Fruit fly (Drosophila melanogaster) whole organism, wandering third instar larva: Measurements from ENCODE around the gene CG10333.

Experiments
- Dfd ChIP-seq: fragments of >200 bp; optimal IDR thresholded peaks from 2 replicates; lab custom pipeline; 2017; ENCODE audit warnings: missing biosample characterization, missing genetic modification characterization
- GATAd ChIP-seq: sonication (Bioruptor generic); optimal IDR thresholded peaks from 2 replicates; lab custom pipeline; 2016; ENCODE audit warnings: missing biosample characterization, missing genetic modification characterization
- HLH106 ChIP-seq: fragments of 200-800 bp; optimal IDR thresholded peaks from 3 replicates; lab custom pipeline; 2019; ENCODE audit warnings: missing biosample characterization, mild to moderate bottlenecking, missing genetic modification characterization, moderate library complexity
- Hnf4 ChIP-seq: fragments of 200-800 bp; sonication (Bioruptor generic); optimal IDR thresholded peaks from 2 replicates; lab custom pipeline; 2016; ENCODE audit warnings: missing biosample characterization, mild to moderate bottlenecking, missing genetic modification characterization
- Jra ChIP-seq: sonication (Bioruptor generic); optimal IDR thresholded peaks from 2 replicates; lab custom pipeline; 2016; ENCODE audit warnings: missing biosample characterization, missing genetic modification characterization
- Mio ChIP-seq: sonication (Bioruptor generic); optimal IDR thresholded peaks from 2 replicates; lab custom pipeline; 2016; ENCODE audit warnings: missing biosample characterization, missing genetic modification characterization
- brk ChIP-seq: fragments of 200-800 bp; sonication (Bioruptor generic); optimal IDR thresholded peaks from 2 replicates; lab custom pipeline; 2016; ENCODE audit warnings: missing biosample characterization, mild to moderate bottlenecking, missing genetic modification characterization
- dmrt93B ChIP-seq: fragments of 200-800 bp; sonication (Bioruptor generic); optimal IDR thresholded peaks from 2 replicates; lab custom pipeline; 2018; ENCODE audit warnings: missing biosample characterization, mild to moderate bottlenecking, missing genetic modification characterization
- dsf ChIP-seq: sonication (Bioruptor generic); optimal IDR thresholded peaks from 2 replicates; lab custom pipeline; 2016; ENCODE audit warnings: missing biosample characterization, missing genetic modification characterization, borderline replicate concordance
- ey ChIP-seq: fragments of 200-800 bp; sonication (Bioruptor generic); optimal IDR thresholded peaks from 2 replicates; lab custom pipeline; 2016; ENCODE audit warnings: missing biosample characterization, missing genetic modification characterization
- foxo ChIP-seq, 2 experiments: fragments of 200-800 bp; sonication (Bioruptor generic); optimal IDR thresholded peaks; 2 replicates in 1 of 2; 3 replicates in 1 of 2; lab custom pipeline; 2016 to 2017; ENCODE audit warnings: missing biosample characterization in 2 of 2, missing genetic modification characterization in 2 of 2
- fru ChIP-seq: fragments of 200-800 bp; sonication (Bioruptor generic); optimal IDR thresholded peaks from 3 replicates; lab custom pipeline; 2016; ENCODE audit warnings: missing biosample characterization, mild to moderate bottlenecking, missing genetic modification characterization
- lola ChIP-seq: fragments of >200 bp; optimal IDR thresholded peaks from 2 replicates; lab custom pipeline; 2017; ENCODE audit warnings: missing biosample characterization, missing genetic modification characterization
- usp ChIP-seq: fragments of >200 bp; optimal IDR thresholded peaks from 2 replicates; lab custom pipeline; 2017; ENCODE audit warnings: missing biosample characterization, missing genetic modification characterization
- woc ChIP-seq: sonication (Bioruptor generic); optimal IDR thresholded peaks from 2 replicates; lab custom pipeline; 2016; ENCODE audit warnings: missing biosample characterization, mild to moderate bottlenecking, missing genetic modification characterization

The CG10333 gene

DNA sequence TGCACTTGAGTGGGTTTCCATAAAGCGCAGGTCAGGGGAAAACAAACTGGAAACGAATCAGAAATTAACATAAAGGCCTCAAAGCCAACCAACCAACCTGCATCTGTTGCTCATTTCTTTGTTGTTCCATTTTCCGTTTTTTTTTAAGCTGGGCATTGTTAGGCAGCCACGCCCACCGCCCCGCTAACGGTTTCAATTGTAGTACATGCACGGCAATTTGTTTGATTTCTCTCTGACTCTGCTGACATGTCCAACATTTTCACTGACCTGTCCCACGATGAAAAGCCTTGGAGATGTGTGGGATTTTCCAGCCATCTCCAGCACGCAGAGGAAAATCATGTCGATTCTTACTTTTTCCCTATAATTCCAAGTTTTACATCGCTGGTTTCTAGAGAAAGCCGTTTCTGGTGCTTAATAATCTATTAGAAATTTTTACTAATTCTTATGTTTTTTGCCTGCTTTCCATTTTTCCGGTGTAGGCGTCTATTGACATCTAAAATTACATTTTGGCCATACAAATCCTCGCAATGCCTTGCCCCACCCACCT, 50.1 kb downstream of the CG10333 start:
- TF ChIP-seq ey (GFP tag; lab: Kevin White, UChicago) (no peak), Hnf4 (GFP tag; lab: Kevin White, UChicago) (no peak), woc (no peak), usp (no peak), GATAd (GFP tag; lab: Kevin White, UChicago) (no peak), Mio (GFP tag; lab: Kevin White, UChicago) (no peak), brk (GFP tag; lab: Kevin White, UChicago) (no peak), Dfd (GFP tag; lab: Kevin White, UChicago) (no peak), Jra (GFP tag; lab: Kevin White, UChicago) (no peak), fru (GFP tag; lab: Kevin White, UChicago) (no peak), dmrt93B (GFP tag; lab: Kevin White, UChicago) (no peak), foxo (GFP tag; optimal IDR thresholded peaks at IDR 0.05; lab: Kevin White, UChicago) (no peak), dsf (GFP tag; lab: Kevin White, UChicago) (no peak)

DNA sequence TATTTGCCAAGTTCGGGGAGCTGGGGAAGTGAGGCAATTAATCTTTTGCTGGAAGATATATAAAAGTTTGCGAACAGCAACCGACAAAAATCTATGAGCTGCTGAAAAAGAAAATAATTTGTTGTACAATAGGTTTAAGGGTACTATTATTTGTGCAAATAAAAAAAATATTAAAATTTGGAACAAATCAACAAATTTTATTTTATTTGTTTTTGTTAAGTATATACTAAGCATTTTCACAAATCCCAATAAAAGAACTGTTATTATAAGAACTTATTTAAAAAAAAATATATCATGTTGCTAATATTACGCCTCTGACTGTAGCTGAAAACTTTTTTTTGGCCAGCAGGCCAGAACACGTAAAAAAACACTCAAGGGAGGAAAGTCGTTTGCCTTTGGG, 51.5 kb downstream of the CG10333 start:
- TF ChIP-seq lola (GFP tag; lab: Kevin White, UChicago) (no peak), HLH106 (peak; percentile 8), foxo (GFP tag; optimal IDR thresholded peaks at IDR 0.05; lab: Kevin White, UChicago) (peak in 1 of 2 experiments; percentile 18)
- TF ChIP-seq, all 38 proteins: peak for 2
